Fruit fly (Drosophila melanogaster) whole organism, embryonic: ENCODE results near the gene CG15330.
A peak's percentile ranks its signal among the peaks of the same experiment; 100 is the strongest.

Experiments used
- Antp ChIP-seq: fragments of 200-800 bp; sonication (Bioruptor generic); optimal IDR thresholded peaks from 3 replicates; lab custom pipeline; 2016; ENCODE audit warnings: missing biosample characterization, missing genetic modification characterization
- Atf6 ChIP-seq: fragments of 200-800 bp; sonication (Bioruptor generic); IDR thresholded peaks from 2 replicates; pipeline ENCODE4 v1.3.6; 2022; ENCODE audit warnings: missing biosample characterization, missing genetic modification characterization
- Blimp-1 ChIP-seq: fragments of 200-800 bp; sonication (Bioruptor generic); optimal IDR thresholded peaks from 3 replicates; lab custom pipeline; 2018; ENCODE audit warnings: missing biosample characterization, missing genetic modification characterization, mild to moderate bottlenecking, moderate library complexity, missing genetic modification reagents
- CG10979 ChIP-seq: fragments of 200-800 bp; sonication (Bioruptor generic); optimal IDR thresholded peaks from 2 replicates; lab custom pipeline; 2018; ENCODE audit warnings: missing biosample characterization, mild to moderate bottlenecking, missing genetic modification characterization, moderate library complexity
- CG11560 ChIP-seq: fragments of 200-800 bp; sonication (Bioruptor generic); IDR thresholded peaks from 3 replicates; pipeline ENCODE4 v1.3.6; 2022; ENCODE audit warnings: missing biosample characterization, missing genetic modification characterization
- CG13296 ChIP-seq: fragments of 200-800 bp; sonication (Bioruptor generic); optimal IDR thresholded peaks from 3 replicates; lab custom pipeline; 2018; ENCODE audit warnings: missing biosample characterization, mild to moderate bottlenecking, missing genetic modification characterization
- CG15601 ChIP-seq: fragments of 200-800 bp; sonication (Bioruptor generic); optimal IDR thresholded peaks from 3 replicates; lab custom pipeline; 2019; ENCODE audit warnings: missing biosample characterization, mild to moderate bottlenecking, missing genetic modification characterization, moderate library complexity
- CG1603 ChIP-seq: fragments of 200-800 bp; sonication (Bioruptor generic); optimal IDR thresholded peaks from 2 replicates; lab custom pipeline; 2019; ENCODE audit warnings: missing biosample characterization, mild to moderate bottlenecking, missing genetic modification characterization, moderate library complexity
- CG17829 ChIP-seq: fragments of 200-800 bp; optimal IDR thresholded peaks from 2 replicates; lab custom pipeline; 2019; ENCODE audit warnings: missing biosample characterization, mild to moderate bottlenecking, missing genetic modification characterization, moderate library complexity
- CG18476 ChIP-seq: fragments of 200-800 bp; sonication (Bioruptor generic); optimal IDR thresholded peaks from 2 replicates; lab custom pipeline; 2016; ENCODE audit warnings: missing biosample characterization, mild to moderate bottlenecking, missing genetic modification characterization
- CG32767 ChIP-seq: fragments of 200-800 bp; sonication (Bioruptor generic); IDR thresholded peaks from 2 replicates; pipeline ENCODE4 v1.3.6; 2022; ENCODE audit warnings: missing biosample characterization, missing genetic modification characterization
- CG4360 ChIP-seq: fragments of 200-800 bp; sonication (Bioruptor generic); IDR thresholded peaks from 2 replicates; pipeline ENCODE4 v1.3.6; 2022; ENCODE audit warnings: missing biosample characterization, missing genetic modification characterization
- CG4730 ChIP-seq: fragments of 200-800 bp; sonication (Bioruptor generic); IDR thresholded peaks from 2 replicates; pipeline ENCODE4 v1.3.6; 2022; ENCODE audit warnings: missing biosample characterization, missing genetic modification characterization
- CG4854 ChIP-seq: fragments of 200-800 bp; sonication (Bioruptor generic); optimal IDR thresholded peaks from 2 replicates; lab custom pipeline; 2016; ENCODE audit warnings: missing biosample characterization, missing genetic modification characterization, inconsistent platforms
- CG6272 ChIP-seq: fragments of 200-800 bp; sonication (Bioruptor generic); IDR thresholded peaks from 2 replicates; pipeline ENCODE4 v1.3.6; 2022; ENCODE audit warnings: missing biosample characterization, missing genetic modification characterization
- CG6683 ChIP-seq: fragments of 200-800 bp; sonication (Bioruptor generic); optimal IDR thresholded peaks from 2 replicates; lab custom pipeline; 2017; ENCODE audit warnings: missing biosample characterization, mild to moderate bottlenecking, missing genetic modification characterization, missing genetic modification reagents
- CG9817 ChIP-seq: fragments of 200-800 bp; sonication (Bioruptor generic); optimal IDR thresholded peaks from 2 replicates; lab custom pipeline; 2018; ENCODE audit warnings: missing biosample characterization, mild to moderate bottlenecking, missing genetic modification characterization, moderate library complexity
- CG9876 ChIP-seq: fragments of 200-800 bp; sonication (Bioruptor generic); optimal IDR thresholded peaks from 2 replicates; lab custom pipeline; 2016; ENCODE audit warnings: missing biosample characterization, missing genetic modification characterization
- CHES-1-like ChIP-seq: fragments of 200-800 bp; sonication (Bioruptor generic); optimal IDR thresholded peaks from 2 replicates; lab custom pipeline; 2016; ENCODE audit warnings: missing biosample characterization, missing genetic modification characterization
- D ChIP-seq, 2 experiments: fragments of 200-800 bp in 1 of 2; fragments of >200 bp in 1 of 2; sonication (Bioruptor generic) in 1 of 2; optimal IDR thresholded peaks; 2 replicates in 1 of 2; 3 replicates in 1 of 2; lab custom pipeline; 2017; ENCODE audit warnings: mild to moderate bottlenecking in 1 of 2, missing biosample characterization in 1 of 2, missing genetic modification characterization in 1 of 2, missing genetic modification reagents in 1 of 2
- D19B ChIP-seq: fragments of 200-800 bp; sonication (Bioruptor generic); optimal IDR thresholded peaks from 2 replicates; lab custom pipeline; 2017; ENCODE audit warnings: missing biosample characterization, mild to moderate bottlenecking, missing genetic modification characterization
- Dad ChIP-seq: fragments of 200-800 bp; sonication (Bioruptor generic); optimal IDR thresholded peaks from 3 replicates; lab custom pipeline; 2016; ENCODE audit warnings: missing biosample characterization, missing genetic modification characterization
- Dip2 ChIP-seq: fragments of 200-800 bp; sonication (Bioruptor generic); IDR thresholded peaks from 2 replicates; pipeline ENCODE4 v1.3.6; 2022; ENCODE audit warnings: missing biosample characterization, missing genetic modification characterization
- Elba2 ChIP-seq: fragments of 200-800 bp; sonication (Bioruptor generic); optimal IDR thresholded peaks from 3 replicates; lab custom pipeline; 2016; ENCODE audit warnings: missing biosample characterization, missing genetic modification characterization
- Ets97D ChIP-seq: fragments of 200-800 bp; sonication (Bioruptor generic); optimal IDR thresholded peaks from 3 replicates; lab custom pipeline; 2016; ENCODE audit warnings: missing biosample characterization, missing genetic modification characterization
- Hmx ChIP-seq: fragments of 200-800 bp; sonication (Bioruptor generic); optimal IDR thresholded peaks from 2 replicates; lab custom pipeline; 2016; ENCODE audit warnings: missing biosample characterization, missing genetic modification characterization
- Hr3 ChIP-seq: fragments of 200-800 bp; sonication (Bioruptor generic); optimal IDR thresholded peaks from 3 replicates; lab custom pipeline; 2016; ENCODE audit warnings: missing biosample characterization, missing genetic modification characterization
- MESR4 ChIP-seq: fragments of 200-800 bp; sonication (Bioruptor generic); optimal IDR thresholded peaks from 2 replicates; lab custom pipeline; 2018; ENCODE audit warnings: missing biosample characterization, mild to moderate bottlenecking, missing genetic modification characterization, moderate library complexity
- Oaz ChIP-seq: fragments of 200-800 bp; sonication (Bioruptor generic); IDR thresholded peaks from 2 replicates; pipeline ENCODE4 v1.3.6; 2022; ENCODE audit warnings: missing biosample characterization, missing genetic modification characterization
- Oli ChIP-seq: fragments of 200-800 bp; sonication (Bioruptor generic); optimal IDR thresholded peaks from 2 replicates; lab custom pipeline; 2018; ENCODE audit warnings: missing biosample characterization, mild to moderate bottlenecking, missing genetic modification characterization, moderate library complexity
- Ptx1 ChIP-seq: fragments of 200-800 bp; sonication (Bioruptor generic); IDR thresholded peaks from 2 replicates; pipeline ENCODE4 v1.3.6; 2022; ENCODE audit warnings: missing biosample characterization, missing genetic modification characterization
- Side ChIP-seq: fragments of 200-800 bp; sonication (Bioruptor generic); optimal IDR thresholded peaks from 2 replicates; lab custom pipeline; 2016; ENCODE audit warnings: missing biosample characterization, missing genetic modification characterization
- Xbp1 ChIP-seq: fragments of 200-800 bp; sonication (Bioruptor generic); optimal IDR thresholded peaks from 3 replicates; lab custom pipeline; 2016; ENCODE audit warnings: missing biosample characterization, mild to moderate bottlenecking, missing genetic modification characterization
- YL-1 ChIP-seq: fragments of 200-800 bp; sonication (Bioruptor generic); optimal IDR thresholded peaks from 3 replicates; lab custom pipeline; 2017; ENCODE audit warnings: missing biosample characterization, mild to moderate bottlenecking, missing genetic modification characterization
- al ChIP-seq: fragments of 200-800 bp; sonication (Bioruptor generic); IDR thresholded peaks from 2 replicates; pipeline ENCODE4 v1.3.6; 2022; ENCODE audit warnings: missing biosample characterization, missing genetic modification characterization
- chinmo ChIP-seq: fragments of 200-800 bp; sonication (Bioruptor generic); IDR thresholded peaks from 4 replicates; pipeline ENCODE4 v1.3.6; 2022; ENCODE audit warnings: missing biosample characterization, missing genetic modification characterization; ENCODE audit not compliant: partially characterized antibody
- chm ChIP-seq: fragments of 200-800 bp; sonication (Bioruptor generic); IDR thresholded peaks from 2 replicates; pipeline ENCODE4 v1.3.6; 2022; ENCODE audit warnings: missing biosample characterization, missing genetic modification characterization
- ems ChIP-seq: fragments of 200-800 bp; sonication (Bioruptor generic); optimal IDR thresholded peaks from 3 replicates; lab custom pipeline; 2016; ENCODE audit warnings: missing biosample characterization, missing genetic modification characterization
- eve ChIP-seq, 2 experiments: fragments of >200 bp; optimal IDR thresholded peaks; 2 replicates each; lab custom pipeline; 2017; ENCODE audit warnings: missing biosample characterization in 2 of 2, missing genetic modification characterization in 2 of 2
- ewg ChIP-seq: fragments of 200-800 bp; sonication (Bioruptor generic); optimal IDR thresholded peaks from 3 replicates; lab custom pipeline; 2017; ENCODE audit warnings: mild to moderate bottlenecking, missing biosample characterization, missing genetic modification reagents, missing genetic modification characterization
- fd3F ChIP-seq: fragments of 200-800 bp; sonication (Bioruptor generic); optimal IDR thresholded peaks from 2 replicates; lab custom pipeline; 2018; ENCODE audit warnings: missing biosample characterization, mild to moderate bottlenecking, missing genetic modification characterization, moderate library complexity
- grn ChIP-seq: fragments of 200-800 bp; sonication (Bioruptor generic); optimal IDR thresholded peaks from 3 replicates; lab custom pipeline; 2017; ENCODE audit warnings: missing biosample characterization, missing genetic modification characterization
- ham ChIP-seq: fragments of 200-800 bp; sonication (Bioruptor generic); IDR thresholded peaks from 2 replicates; pipeline ENCODE4 v1.3.6; 2022; ENCODE audit warnings: missing biosample characterization, missing genetic modification characterization
- her ChIP-seq: fragments of 200-800 bp; sonication (Bioruptor generic); optimal IDR thresholded peaks from 2 replicates; lab custom pipeline; 2016; ENCODE audit warnings: missing biosample characterization, missing genetic modification characterization
- kah ChIP-seq: fragments of 200-800 bp; sonication (Bioruptor generic); optimal IDR thresholded peaks from 2 replicates; lab custom pipeline; 2018; ENCODE audit warnings: missing biosample characterization, mild to moderate bottlenecking, missing genetic modification characterization
- ken ChIP-seq: fragments of 200-800 bp; sonication (Bioruptor generic); IDR thresholded peaks from 3 replicates; pipeline ENCODE4 v1.3.6; 2022; ENCODE audit warnings: missing biosample characterization, missing genetic modification characterization
- otp ChIP-seq: fragments of 200-800 bp; sonication (Bioruptor generic); IDR thresholded peaks from 3 replicates; pipeline ENCODE4, ENCODE4 v1.3.6; 2022; ENCODE audit warnings: missing biosample characterization, missing genetic modification characterization
- sim ChIP-seq: fragments of 200-800 bp; sonication (Bioruptor generic); IDR thresholded peaks from 2 replicates; pipeline ENCODE4 v1.3.6; 2022; ENCODE audit warnings: missing biosample characterization, missing genetic modification characterization
- sqz ChIP-seq: fragments of 200-800 bp; sonication (Bioruptor generic); optimal IDR thresholded peaks from 3 replicates; lab custom pipeline; 2018; ENCODE audit warnings: missing biosample characterization, mild to moderate bottlenecking, missing genetic modification characterization
- sr ChIP-seq: fragments of 200-800 bp; sonication (Bioruptor generic); IDR thresholded peaks from 3 replicates; pipeline ENCODE4 v1.3.6; 2022; ENCODE audit warnings: missing biosample characterization, missing genetic modification characterization
- tgo ChIP-seq: fragments of 200-800 bp; sonication (Bioruptor generic); IDR thresholded peaks from 3 replicates; pipeline ENCODE4 v1.3.6; 2022; ENCODE audit warnings: missing biosample characterization, missing genetic modification characterization

The CG15330 gene

dm6 chrX:7934679-7935078, 21.2 kb upstream of the CG15330 start, which contains the start of gene RpS14b (continued):
- TF ChIP-seq D (optimal IDR thresholded peaks at IDR 0.05; lab: Kevin White, UChicago) (no peak), D (GFP tag; optimal IDR thresholded peaks at IDR 0.05; lab: Kevin White, UChicago) (no peak), Ets97D (peak; percentile 98), Hmx (GFP tag; lab: Kevin White, UChicago) (no peak), fd3F (GFP tag; lab: Kevin White, UChicago) (peak; percentile 22), her (peak; percentile 63), kah (GFP tag; lab: Kevin White, UChicago) (peak; percentile 7), MESR4 (GFP tag; lab: Kevin White, UChicago) (peak; percentile 49), CG9817 (tag; lab: Kevin White, UChicago) (peak; percentile 58), chinmo (GFP tag; lab: Robert Waterston, UW) (peak; percentile 65; the same call in 1 of the 4 replicates), Xbp1 (GFP tag; lab: Kevin White, UChicago) (peak; percentile 62), CG18476 (GFP tag; lab: Kevin White, UChicago) (peak; percentile 18), CG11560 (tag; lab: Robert Waterston, UW) (no peak), Side (GFP tag; lab: Kevin White, UChicago) (peak; percentile 74), CG9876 (no peak), otp (GFP tag; lab: Robert Waterston, UW) (peak; percentile 68; the same call in 2 of the 3 replicates), CG4854 (GFP tag; lab: Kevin White, UChicago) (peak; percentile 40), CG4360 (GFP tag; lab: Robert Waterston, UW) (peak; percentile 65), Hr3 (GFP tag; lab: Kevin White, UChicago) (no peak), CG17829 (tag; lab: Kevin White, UChicago) (peak; percentile 24), Ptx1 (peak; percentile 53), sqz (GFP tag; lab: Kevin White, UChicago) (peak; percentile 77), Oli (tag; lab: Kevin White, UChicago) (no peak), CG6683 (GFP tag; lab: Kevin White, UChicago) (no peak), CG6272 (GFP tag; lab: Robert Waterston, UW) (peak; percentile 41; the same call in 1 of the 2 replicates), tgo (peak; percentile 56; the same call in 2 of the 3 replicates), ems (GFP tag; lab: Kevin White, UChicago) (peak; percentile 41), chm (GFP tag; lab: Robert Waterston, UW) (peak; percentile 82), Elba2 (GFP tag; lab: Kevin White, UChicago) (no peak), grn (GFP tag; lab: Kevin White, UChicago) (peak; percentile 6), sim (GFP tag; lab: Robert Waterston, UW) (peak; percentile 42; the same call in 1 of the 2 replicates), Atf6 (GFP tag; lab: Robert Waterston, UW) (peak; percentile 64), CG13296 (peak; percentile 81), Blimp-1 (GFP tag; lab: Kevin White, UChicago) (no peak), CG4730 (GFP tag; lab: Robert Waterston, UW) (peak; percentile 40; the same call in 1 of the 2 replicates), CG15601 (tag; lab: Kevin White, UChicago) (peak; percentile 16), CG10979 (peak; percentile 25), eve (GFP tag; optimal IDR thresholded peaks at IDR 0.05; lab: Kevin White, UChicago) (no peak), ham (no peak; the same call in 1 of the 2 replicates), CG1603 (tag; lab: Kevin White, UChicago) (peak; percentile 72), CG32767 (GFP tag; lab: Robert Waterston, UW) (peak; percentile 51; the same call in 1 of the 2 replicates), Dip2 (GFP tag; lab: Robert Waterston, UW) (no peak), ewg (GFP tag; lab: Kevin White, UChicago) (peak; percentile 59), ken (GFP tag; lab: Robert Waterston, UW) (peak; percentile 60; the same call in 1 of the 3 replicates), Dad (GFP tag; lab: Kevin White, UChicago) (peak; percentile 45), Oaz (GFP tag; lab: Robert Waterston, UW) (peak; percentile 52), sr (peak; percentile 67), CHES-1-like (GFP tag; lab: Kevin White, UChicago) (peak; percentile 77), al (GFP tag; lab: Robert Waterston, UW) (peak; percentile 38; the same call in 1 of the 2 replicates), Antp (GFP tag; lab: Kevin White, UChicago) (peak; percentile 54), YL-1 (GFP tag; lab: Kevin White, UChicago) (peak; percentile 90), D19B (GFP tag; lab: Kevin White, UChicago) (peak; percentile 39)
